Worm (Caenorhabditis elegans): ENCODE measurements around the gene R74.2.

Gene R74.2

DNA sequence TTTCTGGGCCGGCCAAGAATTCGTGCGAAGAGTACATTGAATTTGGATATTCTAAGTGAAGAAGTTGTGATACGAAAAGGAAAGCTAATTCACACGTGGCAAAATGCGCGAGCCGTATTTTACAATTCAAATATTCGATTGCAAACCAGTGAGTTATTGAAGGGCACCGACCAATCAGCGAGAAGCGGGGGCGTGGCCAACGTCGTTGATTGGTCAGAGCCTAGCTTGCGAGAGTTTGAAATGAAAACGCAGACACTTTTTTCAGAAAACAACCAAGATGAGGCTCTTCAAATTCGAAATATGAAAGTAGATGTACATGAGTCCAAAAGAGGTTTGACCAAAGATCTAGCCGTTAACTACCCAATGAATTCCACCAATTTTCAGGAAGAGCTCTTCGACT, 22.7 kb downstream of the R74.2 start:
- TF ChIP-seq elt-4 (tag; optimal IDR thresholded peaks at IDR 0.05) (no peak), ceh-48 (tag; optimal IDR thresholded peaks at IDR 0.05) (no peak), nfya-1 (tag; optimal IDR thresholded peaks at IDR 0.05) (peak; percentile 97), T23F11.4 (GFP tag; optimal IDR thresholded peaks at IDR 0.05) (no peak), pha-2 (tag; optimal IDR thresholded peaks at IDR 0.05) (no peak), C38D4.7 (GFP tag; optimal IDR thresholded peaks at IDR 0.05) (no peak)

DNA sequence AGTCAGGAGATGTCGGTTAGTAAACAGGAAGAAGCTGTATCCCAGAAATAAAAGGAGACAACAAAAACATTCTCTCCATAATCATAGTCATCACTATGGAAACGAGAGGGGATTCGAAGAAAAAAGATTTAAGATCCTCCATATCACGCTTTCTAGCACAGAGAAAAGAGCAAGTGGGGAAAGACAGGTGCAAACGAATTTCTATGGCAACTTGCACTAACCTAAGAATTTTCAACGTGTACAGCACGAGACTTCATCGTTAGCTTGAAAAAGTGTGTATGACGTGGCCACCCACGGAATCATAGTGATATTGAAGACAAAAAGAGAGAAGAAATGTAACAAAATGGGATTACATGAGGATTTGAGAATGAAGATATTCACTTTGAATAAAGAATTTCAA, 32.9 kb downstream of the R74.2 start:
- TF ChIP-seq che-1 (tag; optimal IDR thresholded peaks at IDR 0.05) (no peak), fkh-6 (tag; optimal IDR thresholded peaks at IDR 0.05) (no peak), ceh-6 (GFP tag; optimal IDR thresholded peaks at IDR 0.05) (no peak), fax-1 (tag; optimal IDR thresholded peaks at IDR 0.05) (no peak), dve-1 (tag; optimal IDR thresholded peaks at IDR 0.05) (no peak), sdc-2 (tag; optimal IDR thresholded peaks at IDR 0.05) (no peak), pax-1 (tag; optimal IDR thresholded peaks at IDR 0.05) (no peak), hlh-6 (tag; optimal IDR thresholded peaks at IDR 0.05) (no peak), elt-4 (tag; optimal IDR thresholded peaks at IDR 0.05) (no peak), ztf-16 (tag; optimal IDR thresholded peaks at IDR 0.05) (no peak)

DNA sequence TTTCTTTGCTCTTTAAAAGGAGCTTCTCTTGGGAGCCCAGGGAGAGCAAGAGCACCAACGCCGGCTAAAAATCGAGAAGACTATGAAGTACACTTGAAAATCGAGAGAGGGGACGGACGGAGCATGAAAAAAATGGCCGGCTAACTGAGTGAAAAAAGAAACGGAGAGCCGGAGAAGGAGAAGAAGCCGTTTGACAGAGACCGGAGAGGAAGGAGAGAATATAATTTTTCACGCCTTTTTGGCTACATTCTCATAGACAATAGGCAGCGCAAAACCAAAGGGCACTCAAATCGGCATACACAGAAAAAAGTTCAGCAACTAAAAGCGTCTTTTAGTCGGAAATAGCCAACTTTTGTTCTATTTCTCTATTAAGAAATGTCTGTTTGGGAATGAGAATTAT, 33.6 kb downstream of the R74.2 start:
- no peak for TF ChIP-seq elt-2 (tag; optimal IDR thresholded peaks at IDR 0.05)
- TF ChIP-seq pat-9 (tag; optimal IDR thresholded peaks at IDR 0.05), result no peak
- TF ChIP-seq ceh-30 (tag; optimal IDR thresholded peaks at IDR 0.05), result no peak
- no peak for TF ChIP-seq sdc-2 (tag; optimal IDR thresholded peaks at IDR 0.05)
- no peak for TF ChIP-seq ahr-1 (tag; optimal IDR thresholded peaks at IDR 0.05)
- TF ChIP-seq pqm-1 (tag; optimal IDR thresholded peaks at IDR 0.05), result no peak
- TF ChIP-seq nfya-1 (tag; optimal IDR thresholded peaks at IDR 0.05), result no peak
- no peak for TF ChIP-seq ceh-24 (tag; optimal IDR thresholded peaks at IDR 0.05)
- TF ChIP-seq lim-6 (tag; optimal IDR thresholded peaks at IDR 0.05), result no peak
- TF ChIP-seq C38D4.7 (GFP tag; optimal IDR thresholded peaks at IDR 0.05), result no peak
- TF ChIP-seq fkh-10 (GFP tag; optimal IDR thresholded peaks at IDR 0.05), result no peak
- TF ChIP-seq nhr-232 (tag; optimal IDR thresholded peaks at IDR 0.05), result no peak
- no peak for TF ChIP-seq ceh-45 (GFP tag; IDR thresholded peaks at IDR 0.05)
- TF ChIP-seq rnt-1 (tag; optimal IDR thresholded peaks at IDR 0.05), result no peak
- no peak for TF ChIP-seq sox-2 (GFP tag; IDR thresholded peaks at IDR 0.05)
- TF ChIP-seq gmeb-2 (tag; optimal IDR thresholded peaks at IDR 0.05), result no peak
- TF ChIP-seq ets-4 (tag; optimal IDR thresholded peaks at IDR 0.05), result no peak
- no peak for TF ChIP-seq odd-2 (tag; optimal IDR thresholded peaks at IDR 0.05)

DNA sequence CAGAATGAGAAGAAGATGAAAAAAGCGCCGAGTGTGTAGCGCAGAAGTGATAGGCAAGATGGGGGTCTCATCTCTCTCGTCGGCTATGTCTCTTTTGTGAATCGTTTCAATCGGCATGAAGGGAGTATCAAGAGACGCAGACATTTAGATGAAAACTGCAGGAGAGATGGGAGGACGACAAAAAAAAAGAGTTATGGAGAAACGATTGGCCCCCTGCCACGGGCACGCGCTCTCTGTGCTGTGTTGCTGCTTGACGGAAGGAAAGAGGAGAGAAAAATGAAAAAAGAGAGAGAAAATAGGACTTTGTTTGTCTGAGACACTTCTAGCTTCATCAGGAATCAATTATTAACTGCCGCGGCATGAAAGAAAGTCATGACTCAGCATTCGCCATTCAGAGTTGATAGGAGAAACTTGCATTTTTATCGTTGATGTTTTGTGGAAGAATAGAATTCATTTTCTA, 35.7 kb downstream of the R74.2 start:
- TF ChIP-seq C38D4.7 (GFP tag; optimal IDR thresholded peaks at IDR 0.05) (no peak), unc-3 (GFP tag; conservative IDR thresholded peaks at IDR 0.05) (no peak), unc-3 (tag; optimal IDR thresholded peaks at IDR 0.05) (peak; percentile 57), gmeb-2 (tag; optimal IDR thresholded peaks at IDR 0.05) (no peak), lin-11 (tag; optimal IDR thresholded peaks at IDR 0.05) (no peak), ceh-19 (GFP tag; optimal IDR thresholded peaks at IDR 0.05) (peak; percentile 35), fkh-10 (GFP tag; optimal IDR thresholded peaks at IDR 0.05) (no peak), hlh-13 (GFP tag; optimal IDR thresholded peaks at IDR 0.05) (no peak), madf-2 (tag; optimal IDR thresholded peaks at IDR 0.05) (no peak), ref-2 (tag; optimal IDR thresholded peaks at IDR 0.05) (peak; percentile 61), nfya-1 (tag; optimal IDR thresholded peaks at IDR 0.05) (peak; percentile 88), ceh-18 (tag; optimal IDR thresholded peaks at IDR 0.05) (peak; percentile 98), ama-1 (optimal IDR thresholded peaks at IDR 0.05) (no peak), sox-2 (GFP tag; IDR thresholded peaks at IDR 0.05) (no peak), fax-1 (tag; optimal IDR thresholded peaks at IDR 0.05) (no peak), pros-1 (tag; optimal IDR thresholded peaks at IDR 0.05) (peak; percentile 84), ztf-16 (tag; optimal IDR thresholded peaks at IDR 0.05) (no peak), K02D7.2 (tag; optimal IDR thresholded peaks at IDR 0.05) (no peak), fkh-6 (tag; optimal IDR thresholded peaks at IDR 0.05) (peak; percentile 43), syd-9 (tag; optimal IDR thresholded peaks at IDR 0.05) (peak; percentile 38), Y22D7AL.16 (tag; optimal IDR thresholded peaks at IDR 0.05) (no peak), tbx-2 (tag; optimal IDR thresholded peaks at IDR 0.05) (peak; percentile 78), ceh-14 (tag; optimal IDR thresholded peaks at IDR 0.05) (peak; percentile 85), unc-55 (GFP tag; optimal IDR thresholded peaks at IDR 0.05) (peak; percentile 86), ceh-31 (tag; optimal IDR thresholded peaks at IDR 0.05) (peak; percentile 87), ceh-6 (GFP tag; optimal IDR thresholded peaks at IDR 0.05) (no peak), elt-2 (tag; optimal IDR thresholded peaks at IDR 0.05) (peak; percentile 60), pqm-1 (tag; optimal IDR thresholded peaks at IDR 0.05) (peak; percentile 55), unc-42 (tag; optimal IDR thresholded peaks at IDR 0.05) (peak; percentile 84), ets-4 (tag; optimal IDR thresholded peaks at IDR 0.05) (peak; percentile 57)

Data from whole organism, late embryonic.